Fruit fly (Drosophila melanogaster) whole organism, pupa: Measurements from ENCODE around the gene CG11857.

Source experiments
- CG10348 ChIP-seq: fragments of 200-800 bp; sonication (Bioruptor generic); IDR thresholded peaks from 2 replicates; pipeline ENCODE4 v1.3.6; 2022; ENCODE audit warnings: missing biosample characterization, missing genetic modification characterization
- CG12605 ChIP-seq: fragments of 200-800 bp; sonication (Bioruptor generic); IDR thresholded peaks from 2 replicates; pipeline ENCODE4 v1.3.6; 2022; ENCODE audit warnings: missing biosample characterization, missing genetic modification characterization
- CG13204 ChIP-seq: fragments of 200-800 bp; sonication (Bioruptor generic); optimal IDR thresholded peaks from 2 replicates; lab custom pipeline; 2018; ENCODE audit warnings: missing biosample characterization, mild to moderate bottlenecking, missing genetic modification characterization, moderate library complexity
- CG14655 ChIP-seq: fragments of 200-800 bp; sonication (Bioruptor generic); optimal IDR thresholded peaks from 3 replicates; lab custom pipeline; 2017; ENCODE audit warnings: mild to moderate bottlenecking, missing biosample characterization, missing genetic modification reagents, missing genetic modification characterization
- CG15710 ChIP-seq: fragments of 200-800 bp; sonication (Bioruptor generic); optimal IDR thresholded peaks from 2 replicates; lab custom pipeline; 2018; ENCODE audit warnings: missing biosample characterization, mild to moderate bottlenecking, missing genetic modification characterization, moderate library complexity
- CG17806 ChIP-seq: fragments of 200-800 bp; sonication (Bioruptor generic); optimal IDR thresholded peaks from 2 replicates; lab custom pipeline; 2018; ENCODE audit warnings: missing biosample characterization, mild to moderate bottlenecking, missing genetic modification characterization, moderate library complexity
- CG32121 ChIP-seq: fragments of 200-800 bp; sonication (Bioruptor generic); IDR thresholded peaks from 2 replicates; pipeline ENCODE4 v1.3.6; 2022; ENCODE audit warnings: missing biosample characterization, missing genetic modification characterization
- CG34367 ChIP-seq: fragments of 200-800 bp; sonication (Bioruptor generic); optimal IDR thresholded peaks from 2 replicates; lab custom pipeline; 2018; ENCODE audit warnings: missing biosample characterization, mild to moderate bottlenecking, missing genetic modification characterization
- CG4496 ChIP-seq: fragments of 200-800 bp; sonication (Bioruptor generic); IDR thresholded peaks from 3 replicates; pipeline ENCODE4 v1.3.6; 2022; ENCODE audit warnings: missing biosample characterization, missing genetic modification characterization
- CG8159 ChIP-seq: fragments of 200-800 bp; sonication (Bioruptor generic); optimal IDR thresholded peaks from 3 replicates; lab custom pipeline; 2018; ENCODE audit warnings: missing biosample characterization, mild to moderate bottlenecking, missing genetic modification characterization, moderate library complexity
- CG8301 ChIP-seq: fragments of 200-800 bp; sonication (Bioruptor generic); optimal IDR thresholded peaks from 2 replicates; lab custom pipeline; 2018; ENCODE audit warnings: missing biosample characterization, mild to moderate bottlenecking, missing genetic modification characterization
- CG9948 ChIP-seq: fragments of 200-800 bp; sonication (Bioruptor generic); optimal IDR thresholded peaks from 2 replicates; lab custom pipeline; 2018; ENCODE audit warnings: missing biosample characterization, mild to moderate bottlenecking, missing genetic modification characterization, moderate library complexity
- D1 ChIP-seq: fragments of 200-800 bp; sonication (Bioruptor generic); optimal IDR thresholded peaks from 2 replicates; lab custom pipeline; 2018; ENCODE audit warnings: missing biosample characterization, mild to moderate bottlenecking, missing genetic modification characterization, moderate library complexity
- EcR ChIP-seq: fragments of 200-800 bp; sonication (Bioruptor generic); optimal IDR thresholded peaks from 3 replicates; lab custom pipeline; 2019; ENCODE audit warnings: missing biosample characterization, missing genetic modification characterization, mild to moderate bottlenecking, moderate library complexity, missing genetic modification reagents
- Ets98B ChIP-seq: fragments of 200-800 bp; sonication (Bioruptor generic); IDR thresholded peaks from 2 replicates; pipeline ENCODE4 v1.3.6; 2022; ENCODE audit warnings: missing biosample characterization, missing genetic modification characterization
- Pif1A ChIP-seq: fragments of 200-800 bp; sonication (Bioruptor generic); optimal IDR thresholded peaks from 3 replicates; lab custom pipeline; 2016; ENCODE audit warnings: missing biosample characterization, missing genetic modification characterization
- Pif1B ChIP-seq: fragments of 200-800 bp; sonication (Bioruptor generic); optimal IDR thresholded peaks from 3 replicates; lab custom pipeline; 2016; ENCODE audit warnings: missing biosample characterization, missing genetic modification characterization
- Snoo ChIP-seq: fragments of 200-800 bp; sonication (Bioruptor generic); optimal IDR thresholded peaks from 3 replicates; lab custom pipeline; 2017; ENCODE audit warnings: missing biosample characterization, mild to moderate bottlenecking, missing genetic modification characterization, inconsistent platforms
- fd96Ca ChIP-seq: fragments of 200-800 bp; sonication (Bioruptor generic); IDR thresholded peaks from 3 replicates; pipeline ENCODE4 v1.3.6; 2022; ENCODE audit warnings: missing biosample characterization, missing genetic modification characterization
- gl ChIP-seq: fragments of 200-800 bp; sonication (Bioruptor generic); optimal IDR thresholded peaks from 2 replicates; lab custom pipeline; 2018; ENCODE audit warnings: missing biosample characterization, mild to moderate bottlenecking, missing genetic modification characterization
- rn ChIP-seq: fragments of 200-800 bp; sonication (Bioruptor generic); IDR thresholded peaks from 2 replicates; pipeline ENCODE4 v1.3.6; 2022; ENCODE audit warnings: missing biosample characterization, missing genetic modification characterization

The CG11857 gene

DNA sequence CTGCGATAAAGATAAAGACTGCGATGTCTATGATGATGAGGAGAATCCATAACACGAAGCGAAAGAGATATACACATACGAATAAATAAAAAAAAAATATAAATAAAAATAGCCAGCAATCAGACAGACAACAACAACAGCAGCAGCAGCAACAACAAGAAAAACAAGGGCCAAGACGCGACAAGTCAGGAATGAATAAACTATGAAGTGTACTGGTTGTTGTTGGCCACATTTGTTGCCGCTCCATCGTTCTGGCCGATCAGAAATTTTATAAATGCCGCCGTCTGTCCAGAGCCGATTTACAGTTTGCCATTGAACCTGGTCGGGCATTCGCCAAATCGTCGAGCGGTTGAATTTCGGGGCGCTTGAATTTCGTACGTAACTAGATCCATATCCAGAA, 21.4 kb upstream of the CG11857 start, which contains the start of gene Jhbp7:
Gene Jhbp7, plus strand, starts transcription at position 301 of the 400 bp plus-strand sequence.
- TF ChIP-seq Ets98B (GFP tag; lab: Robert Waterston, UW) = no peak
- TF ChIP-seq EcR (GFP tag; lab: Kevin White, UChicago) = peak; percentile 81

DNA sequence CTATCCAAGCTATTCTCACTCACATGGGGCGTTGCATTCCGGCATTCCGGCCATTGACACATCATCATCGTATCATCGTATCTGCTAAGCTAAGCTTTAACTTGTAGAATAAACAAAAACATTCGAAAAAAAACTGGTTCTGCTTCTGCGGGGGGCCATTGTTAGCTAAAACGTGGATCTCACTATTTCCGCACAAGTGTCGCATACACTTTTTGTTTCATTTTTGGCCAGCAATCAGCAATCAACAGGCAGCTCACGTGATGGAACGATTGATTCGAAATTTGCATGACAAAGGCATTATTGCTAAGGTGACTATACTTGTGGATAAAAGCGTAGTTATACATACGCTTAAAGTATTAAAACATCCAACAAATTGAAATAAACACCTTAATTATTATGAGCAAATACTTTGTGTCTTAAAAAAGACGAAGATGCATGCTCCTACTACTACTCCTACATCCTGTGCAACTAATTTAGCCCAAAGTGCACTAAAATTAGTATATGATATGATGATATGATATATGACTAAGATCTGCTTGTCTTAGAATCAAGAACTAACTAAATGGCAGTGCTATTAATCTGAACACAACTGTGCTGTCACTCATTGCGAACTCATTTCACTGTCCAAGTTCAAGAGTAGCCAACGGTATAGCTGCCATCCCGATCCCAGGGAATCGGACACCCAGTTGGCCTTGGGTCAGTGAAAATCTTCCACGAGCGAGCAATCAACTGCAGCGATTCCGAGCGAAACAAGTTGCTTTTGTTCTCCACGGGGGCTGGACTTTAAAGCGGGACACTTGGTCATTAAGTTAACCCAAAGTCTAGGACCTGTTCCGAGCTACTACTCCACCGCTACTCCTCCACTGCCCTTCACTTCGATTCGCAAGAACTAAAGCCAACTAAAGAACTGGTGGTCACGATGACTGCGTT, 19.7 kb upstream of the CG11857 start:
- no peak for TF ChIP-seq Ets98B (GFP tag; lab: Robert Waterston, UW)
- TF ChIP-seq rn = no peak
- no peak for TF ChIP-seq CG10348 (GFP tag; lab: Robert Waterston, UW)
- no peak for TF ChIP-seq CG12605 (GFP tag; lab: Robert Waterston, UW)
- no peak for TF ChIP-seq Pif1A (GFP tag; lab: Kevin White, UChicago)
- TF ChIP-seq CG34367 = peak; percentile 11
- TF ChIP-seq CG9948 (tag; lab: Kevin White, UChicago) = peak; percentile 33
- no peak for TF ChIP-seq CG4496 (GFP tag; lab: Robert Waterston, UW)
- TF ChIP-seq CG13204 (GFP tag; lab: Kevin White, UChicago) = no peak
- no peak for TF ChIP-seq fd96Ca (GFP tag; lab: Robert Waterston, UW)
- no peak for TF ChIP-seq D1 (tag; lab: Kevin White, UChicago)
- TF ChIP-seq CG15710 (tag; lab: Kevin White, UChicago) = peak; percentile 22
- TF ChIP-seq CG14655 (GFP tag; lab: Kevin White, UChicago) = no peak
- peak; percentile 3 for TF ChIP-seq CG17806 (tag; lab: Kevin White, UChicago)
- TF ChIP-seq CG8301 (tag; lab: Kevin White, UChicago) = no peak
- no peak for TF ChIP-seq Snoo
- TF ChIP-seq EcR (GFP tag; lab: Kevin White, UChicago) = peak; percentile 94
- peak; percentile 60 for TF ChIP-seq CG8159 (tag; lab: Kevin White, UChicago)
- no peak for TF ChIP-seq Pif1B (GFP tag; lab: Kevin White, UChicago)
- no peak for TF ChIP-seq gl (tag; lab: Kevin White, UChicago)
- TF ChIP-seq, all 21 proteins: peak for 6

DNA sequence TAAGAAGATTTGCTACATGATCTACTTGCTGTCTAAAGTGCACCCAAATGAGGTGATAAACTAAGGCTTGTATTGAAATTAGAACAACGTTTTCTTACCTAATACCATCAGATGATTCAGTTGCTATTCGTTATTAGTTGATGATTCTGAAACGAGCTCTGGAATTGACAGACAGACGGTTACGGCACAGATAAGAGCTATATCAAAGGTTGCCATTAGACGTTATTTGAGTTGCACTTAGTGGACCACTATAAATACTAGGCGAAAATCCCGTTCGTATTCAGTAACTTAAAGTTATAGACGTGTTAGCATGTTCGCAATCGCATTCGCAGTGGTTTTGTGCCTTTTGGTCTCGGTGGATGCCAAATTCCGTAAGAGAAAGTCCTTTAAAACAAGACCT, 18.8 kb upstream of the CG11857 start, which contains the start of gene to:
Gene to, plus strand, starts transcription at position 301 of the 400 bp plus-strand sequence.
- TF ChIP-seq CG14655 (GFP tag; lab: Kevin White, UChicago) (no peak), Ets98B (GFP tag; lab: Robert Waterston, UW) (no peak), Pif1B (GFP tag; lab: Kevin White, UChicago) (no peak), CG9948 (tag; lab: Kevin White, UChicago) (no peak), gl (tag; lab: Kevin White, UChicago) (no peak), Snoo (no peak), CG32121 (no peak), CG8159 (tag; lab: Kevin White, UChicago) (no peak), fd96Ca (GFP tag; lab: Robert Waterston, UW) (no peak), EcR (GFP tag; lab: Kevin White, UChicago) (no peak)
- TF ChIP-seq, all 21 proteins: peak for 0

DNA sequence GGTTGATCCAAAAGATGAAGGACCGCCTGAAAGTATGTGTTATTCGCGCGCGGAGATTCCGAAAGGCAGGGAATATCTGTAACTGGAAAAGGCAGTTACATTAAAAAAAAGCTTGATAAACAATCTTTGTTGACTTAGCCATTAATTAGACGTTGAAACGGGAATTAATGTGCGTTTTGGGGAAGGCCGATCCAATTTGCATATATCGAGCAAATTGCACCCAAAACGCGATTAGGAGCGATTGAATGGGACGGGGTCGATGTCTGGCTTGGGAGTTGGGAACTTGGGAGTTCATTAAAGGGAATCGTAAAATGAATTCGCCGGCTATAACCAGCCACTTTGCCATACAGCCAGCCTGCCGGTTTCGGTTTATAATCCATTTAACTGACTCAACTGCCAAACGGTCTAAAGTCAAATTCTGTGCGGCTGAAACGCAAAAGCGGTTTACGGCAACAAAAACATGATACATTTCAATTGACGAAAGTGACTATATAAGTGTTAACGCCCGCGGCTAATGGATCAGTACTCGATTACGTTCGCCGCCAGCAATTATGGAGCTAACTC, 17.1 kb upstream of the CG11857 start, which contains the start of gene CG11854:
Gene CG11854, plus strand, starts transcription at position 514 of the 564 bp plus-strand sequence.
- TF ChIP-seq EcR (GFP tag; lab: Kevin White, UChicago) = peak; percentile 67
- TF ChIP-seq CG32121 = no peak

DNA sequence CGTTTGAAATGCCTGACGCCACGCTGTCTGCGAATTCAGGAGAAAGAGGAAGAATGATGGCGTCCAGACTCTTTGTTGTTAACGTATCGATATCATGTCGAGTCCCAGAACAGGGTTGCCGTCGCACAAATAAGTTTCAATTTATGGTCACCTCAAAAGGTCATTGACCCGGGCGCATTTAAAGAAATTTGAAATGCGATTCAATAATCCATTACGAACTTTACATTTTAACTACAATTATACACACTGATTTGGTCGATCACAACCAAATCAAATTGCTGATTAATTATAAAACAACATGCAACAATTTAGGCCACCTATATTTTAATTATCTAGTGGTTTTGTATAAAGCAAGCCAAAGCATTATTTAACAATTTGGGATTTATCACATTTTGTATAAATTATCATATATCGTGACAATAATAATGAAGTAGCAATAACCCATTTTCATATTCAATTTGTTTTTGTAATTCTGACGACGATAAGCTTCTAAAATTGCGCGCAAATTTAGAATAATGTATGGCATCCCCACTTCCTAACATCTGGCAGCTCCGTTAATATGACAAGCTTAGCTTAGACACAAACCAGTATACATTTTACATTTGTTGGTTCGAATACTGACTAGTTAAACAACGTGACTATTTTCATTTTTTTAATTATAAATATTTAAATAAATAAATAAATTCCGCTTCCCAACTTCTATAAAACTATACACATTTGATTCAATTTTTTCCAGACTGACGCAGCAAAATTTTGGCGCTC, 13.5 kb upstream of the CG11857 start, which contains the start of gene bam:
Gene bam, minus strand, starts transcription at position 58 of the 762 bp plus-strand sequence.
- TF ChIP-seq CG10348 (GFP tag; lab: Robert Waterston, UW) (no peak), EcR (GFP tag; lab: Kevin White, UChicago) (peak; percentile 81)
- TF ChIP-seq, all 21 proteins: peak for 1

DNA sequence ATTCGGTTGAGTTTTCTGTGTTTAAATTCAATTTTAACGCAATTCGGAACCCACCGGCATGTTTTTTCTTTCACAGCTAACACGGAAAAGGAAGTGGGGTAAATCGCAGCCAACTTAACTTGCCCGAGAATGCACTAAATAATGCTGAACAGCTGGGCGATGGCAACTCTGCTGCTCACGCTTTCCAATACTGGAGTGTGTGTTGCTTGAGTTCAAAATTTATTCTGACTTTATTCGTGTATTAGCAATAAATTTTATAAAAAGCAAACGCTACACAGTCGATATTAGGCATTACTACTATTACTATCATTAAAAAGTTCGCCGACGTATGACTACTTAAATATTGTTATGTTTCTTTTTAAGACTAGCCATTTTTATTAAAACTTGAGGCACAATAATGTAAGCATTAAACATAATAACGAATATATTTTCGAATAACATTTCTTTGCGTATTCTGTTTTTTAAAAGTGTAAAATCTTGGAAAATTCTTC, 11.3 kb upstream of the CG11857 start, which contains the start of the genes RpS27 and Nup37:
Gene RpS27, minus strand, starts transcription at position 136 of the 491 bp plus-strand sequence.
Gene Nup37, plus strand, starts transcription at position 280 of the 491 bp plus-strand sequence.
- TF ChIP-seq CG32121 (peak; percentile 67), rn (peak; percentile 87), Pif1A (GFP tag; lab: Kevin White, UChicago) (peak; percentile 92), CG13204 (GFP tag; lab: Kevin White, UChicago) (no peak), CG12605 (GFP tag; lab: Robert Waterston, UW) (peak; percentile 89), CG17806 (tag; lab: Kevin White, UChicago) (peak; percentile 71), Snoo (peak; percentile 98), CG14655 (GFP tag; lab: Kevin White, UChicago) (no peak), EcR (GFP tag; lab: Kevin White, UChicago) (no peak), CG8301 (tag; lab: Kevin White, UChicago) (no peak), CG10348 (GFP tag; lab: Robert Waterston, UW) (peak; percentile 32; the same call in 1 of the 2 replicates), Ets98B (GFP tag; lab: Robert Waterston, UW) (peak; percentile 86), fd96Ca (GFP tag; lab: Robert Waterston, UW) (no peak; the same call in 1 of the 3 replicates), CG15710 (tag; lab: Kevin White, UChicago) (peak; percentile 90), CG34367 (peak; percentile 91), CG4496 (GFP tag; lab: Robert Waterston, UW) (peak; percentile 97), CG8159 (tag; lab: Kevin White, UChicago) (peak; percentile 81), gl (tag; lab: Kevin White, UChicago) (peak; percentile 80), D1 (tag; lab: Kevin White, UChicago) (no peak), CG9948 (tag; lab: Kevin White, UChicago) (peak; percentile 67), Pif1B (GFP tag; lab: Kevin White, UChicago) (no peak)
